Fruit fly (Drosophila melanogaster): Measurements from ENCODE around the gene Ser.

Ser gene

DNA sequence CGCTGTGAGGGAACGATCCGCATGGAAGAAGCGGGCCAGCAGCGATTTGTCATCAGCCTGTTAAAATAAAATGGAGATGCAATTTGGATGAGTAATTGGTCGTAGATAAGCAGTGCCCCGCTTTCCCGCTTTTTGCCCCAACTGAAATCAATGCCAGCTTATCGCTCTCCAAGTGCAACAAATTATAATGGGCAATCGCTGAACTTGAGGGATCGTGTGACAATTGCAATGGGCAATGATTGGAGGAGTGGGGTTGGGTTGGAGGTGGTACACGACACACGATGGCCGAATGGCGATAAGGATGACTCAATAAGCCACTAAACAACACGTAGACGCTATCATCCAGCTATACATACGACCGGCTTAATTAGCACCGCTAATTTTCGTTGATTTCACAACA is 65.3 kb downstream of the Ser start:
- TF ChIP-seq noc (tag; optimal IDR thresholded peaks at IDR 0.05), result no peak

DNA sequence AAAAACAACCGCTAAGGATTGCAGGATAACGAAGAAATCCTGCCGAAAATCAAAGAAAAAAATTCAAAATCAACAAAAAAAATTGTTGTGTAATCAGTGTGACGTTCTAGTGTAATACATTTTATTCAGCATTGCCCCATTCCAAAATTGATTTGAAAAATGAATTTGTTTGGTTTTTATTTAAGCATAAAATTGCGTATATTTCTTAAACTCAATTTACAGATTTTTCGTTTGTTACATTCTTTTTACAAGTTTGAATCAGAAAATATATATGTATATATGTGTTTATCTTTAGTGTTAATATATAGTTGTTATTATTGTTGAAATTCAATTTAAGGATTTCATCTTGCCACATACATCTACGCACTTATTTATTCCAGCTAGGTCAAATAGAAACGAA is 69.5 kb downstream of the Ser start, which contains the start of gene CG6059:
Gene CG6059, minus strand, starts transcription at position 101 of the 400 bp plus-strand sequence.
- TF ChIP-seq noc (tag; optimal IDR thresholded peaks at IDR 0.05), result no peak

All from whole organism, larva.